Fruit fly (Drosophila melanogaster) whole organism, embryonic: ENCODE results near the gene CG46312.

Source experiments
- Ada2b ChIP-seq: fragments of 200-800 bp; sonication (Bioruptor generic); IDR thresholded peaks from 2 replicates; pipeline ENCODE4 v1.3.6; 2022; ENCODE audit warnings: missing biosample characterization, missing genetic modification characterization
- Blimp-1 ChIP-seq: fragments of 200-800 bp; sonication (Bioruptor generic); optimal IDR thresholded peaks from 3 replicates; lab custom pipeline; 2018; ENCODE audit warnings: missing biosample characterization, missing genetic modification characterization, mild to moderate bottlenecking, moderate library complexity, missing genetic modification reagents
- CG10147 ChIP-seq: fragments of 200-800 bp; sonication (Bioruptor generic); optimal IDR thresholded peaks from 2 replicates; lab custom pipeline; 2019; ENCODE audit warnings: missing biosample characterization, mild to moderate bottlenecking, missing genetic modification characterization, moderate library complexity
- CG10267 ChIP-seq: fragments of 200-800 bp; sonication (Bioruptor generic); optimal IDR thresholded peaks from 2 replicates; lab custom pipeline; 2018; ENCODE audit warnings: missing biosample characterization, mild to moderate bottlenecking, missing genetic modification characterization, moderate library complexity
- CG10274 ChIP-seq: fragments of 200-800 bp; sonication (Bioruptor generic); optimal IDR thresholded peaks from 3 replicates; lab custom pipeline; 2017; ENCODE audit warnings: missing biosample characterization, mild to moderate bottlenecking, missing genetic modification characterization
- CG10565 ChIP-seq: fragments of 200-800 bp; sonication (Bioruptor generic); optimal IDR thresholded peaks from 3 replicates; lab custom pipeline; 2016; ENCODE audit warnings: missing biosample characterization, mild to moderate bottlenecking, missing genetic modification characterization
- CG11456 ChIP-seq: fragments of 200-800 bp; sonication (Bioruptor generic); IDR thresholded peaks from 3 replicates; pipeline ENCODE4 v1.3.6; 2022; ENCODE audit warnings: missing biosample characterization, missing genetic modification characterization
- CG13123 ChIP-seq: fragments of 200-800 bp; sonication (Bioruptor generic); optimal IDR thresholded peaks from 2 replicates; lab custom pipeline; 2016; ENCODE audit warnings: missing biosample characterization, missing genetic modification characterization
- CG13424 ChIP-seq: fragments of 200-800 bp; sonication (Bioruptor generic); optimal IDR thresholded peaks from 2 replicates; lab custom pipeline; 2019; ENCODE audit warnings: missing biosample characterization, mild to moderate bottlenecking, missing genetic modification characterization, moderate library complexity
- CG15514 ChIP-seq: fragments of 200-800 bp; sonication (Bioruptor generic); optimal IDR thresholded peaks from 3 replicates; lab custom pipeline; 2017; ENCODE audit warnings: missing biosample characterization, missing genetic modification characterization, mild to moderate bottlenecking, moderate library complexity, missing genetic modification reagents
- CG1603 ChIP-seq: fragments of 200-800 bp; sonication (Bioruptor generic); optimal IDR thresholded peaks from 2 replicates; lab custom pipeline; 2019; ENCODE audit warnings: missing biosample characterization, mild to moderate bottlenecking, missing genetic modification characterization, moderate library complexity
- CG17328 ChIP-seq: fragments of 200-800 bp; sonication (Bioruptor generic); IDR thresholded peaks from 2 replicates; pipeline ENCODE4 v1.3.6; 2022; ENCODE audit warnings: missing biosample characterization, missing genetic modification characterization
- CG1832 ChIP-seq: fragments of 200-800 bp; sonication (Bioruptor generic); optimal IDR thresholded peaks from 2 replicates; lab custom pipeline; 2017; ENCODE audit warnings: missing biosample characterization, mild to moderate bottlenecking, missing genetic modification characterization, inconsistent platforms
- CG2199 ChIP-seq: fragments of 200-800 bp; sonication (Bioruptor generic); IDR thresholded peaks from 3 replicates; pipeline ENCODE4 v1.3.6; 2022; ENCODE audit warnings: missing biosample characterization, missing genetic modification characterization
- CG2712 ChIP-seq: fragments of 200-800 bp; optimal IDR thresholded peaks from 3 replicates; lab custom pipeline; 2019; ENCODE audit warnings: missing biosample characterization, mild to moderate bottlenecking, missing genetic modification characterization, moderate library complexity
- CG30431 ChIP-seq: fragments of 200-800 bp; sonication (Bioruptor generic); optimal IDR thresholded peaks from 2 replicates; lab custom pipeline; 2017; ENCODE audit warnings: missing biosample characterization, missing genetic modification characterization
- CG4424 ChIP-seq: fragments of 200-800 bp; sonication (Bioruptor generic); optimal IDR thresholded peaks from 3 replicates; lab custom pipeline; 2016; ENCODE audit warnings: missing biosample characterization, missing genetic modification characterization
- CG4617 ChIP-seq: fragments of 200-800 bp; sonication (Bioruptor generic); optimal IDR thresholded peaks from 3 replicates; lab custom pipeline; 2016; ENCODE audit warnings: missing biosample characterization, missing genetic modification characterization, borderline replicate concordance
- CG4820 ChIP-seq: fragments of 200-800 bp; sonication (Bioruptor generic); optimal IDR thresholded peaks from 3 replicates; lab custom pipeline; 2016; ENCODE audit warnings: missing biosample characterization, missing genetic modification characterization
- CG5953 ChIP-seq: fragments of 200-800 bp; sonication (Bioruptor generic); IDR thresholded peaks from 2 replicates; pipeline ENCODE4 v1.3.6; 2022; ENCODE audit warnings: missing biosample characterization, missing genetic modification characterization
- Dad ChIP-seq: fragments of 200-800 bp; sonication (Bioruptor generic); optimal IDR thresholded peaks from 3 replicates; lab custom pipeline; 2016; ENCODE audit warnings: missing biosample characterization, missing genetic modification characterization
- Dip3 ChIP-seq: fragments of 200-800 bp; sonication (Bioruptor generic); optimal IDR thresholded peaks from 3 replicates; lab custom pipeline; 2016; ENCODE audit warnings: missing biosample characterization, missing genetic modification characterization
- Dll ChIP-seq: fragments of 200-800 bp; sonication (Bioruptor generic); IDR thresholded peaks from 4 replicates; pipeline ENCODE4 v1.3.6; 2022; ENCODE audit warnings: missing biosample characterization, missing genetic modification characterization; ENCODE audit not compliant: partially characterized antibody
- Drgx ChIP-seq: fragments of 200-800 bp; sonication (Bioruptor generic); IDR thresholded peaks from 2 replicates; pipeline ENCODE4 v1.3.6; 2022; ENCODE audit warnings: missing biosample characterization, missing genetic modification characterization
- GATAe ChIP-seq: fragments of 200-800 bp; sonication (Bioruptor generic); conservative IDR thresholded peaks from 2 replicates; pipeline ENCODE4 v1.3.6; 2022; ENCODE audit warnings: missing biosample characterization, missing genetic modification characterization
- MESR4 ChIP-seq: fragments of 200-800 bp; sonication (Bioruptor generic); optimal IDR thresholded peaks from 2 replicates; lab custom pipeline; 2018; ENCODE audit warnings: missing biosample characterization, mild to moderate bottlenecking, missing genetic modification characterization, moderate library complexity
- Neu2 ChIP-seq: fragments of 200-800 bp; sonication (Bioruptor generic); optimal IDR thresholded peaks from 3 replicates; lab custom pipeline; 2016; ENCODE audit warnings: missing biosample characterization, missing genetic modification characterization, borderline replicate concordance
- Nf-YC ChIP-seq: fragments of 200-800 bp; optimal IDR thresholded peaks from 3 replicates; lab custom pipeline; 2019; ENCODE audit warnings: missing biosample characterization, mild to moderate bottlenecking, missing genetic modification characterization, moderate library complexity
- Spps ChIP-seq: fragments of 200-800 bp; sonication (Bioruptor generic); optimal IDR thresholded peaks from 2 replicates; lab custom pipeline; 2018; ENCODE audit warnings: missing biosample characterization, mild to moderate bottlenecking, missing genetic modification characterization
- Tbp ChIP-seq: fragments of >200 bp; optimal IDR thresholded peaks from 2 replicates; lab custom pipeline; 2018; ENCODE audit warnings: missing biosample characterization, missing genetic modification characterization
- Usf ChIP-seq: fragments of 200-800 bp; sonication (Bioruptor generic); optimal IDR thresholded peaks from 2 replicates; lab custom pipeline; 2017; ENCODE audit warnings: missing genotype, missing biosample characterization, missing genetic modification characterization
- bsh ChIP-seq, 2 experiments: fragments of 200-800 bp; sonication (Bioruptor generic); optimal IDR thresholded peaks; 2 replicates each; lab custom pipeline; 2017 to 2018; ENCODE audit warnings: mild to moderate bottlenecking in 2 of 2, missing biosample characterization in 2 of 2, missing genetic modification characterization in 2 of 2, moderate library complexity in 1 of 2
- cg ChIP-seq: fragments of 200-800 bp; sonication (Bioruptor generic); optimal IDR thresholded peaks from 3 replicates; lab custom pipeline; 2019; ENCODE audit warnings: missing biosample characterization, mild to moderate bottlenecking, missing genetic modification characterization, moderate library complexity
- chinmo ChIP-seq: fragments of 200-800 bp; sonication (Bioruptor generic); IDR thresholded peaks from 4 replicates; pipeline ENCODE4 v1.3.6; 2022; ENCODE audit warnings: missing biosample characterization, missing genetic modification characterization; ENCODE audit not compliant: partially characterized antibody
- fd64A ChIP-seq: fragments of 200-800 bp; sonication (Bioruptor generic); optimal IDR thresholded peaks from 3 replicates; lab custom pipeline; 2018; ENCODE audit warnings: missing biosample characterization, mild to moderate bottlenecking, missing genetic modification characterization
- fu2 ChIP-seq: fragments of 200-800 bp; sonication (Bioruptor generic); optimal IDR thresholded peaks from 2 replicates; lab custom pipeline; 2016; ENCODE audit warnings: missing biosample characterization, missing genetic modification characterization
- gce ChIP-seq: fragments of 200-800 bp; sonication (Bioruptor generic); IDR thresholded peaks from 3 replicates; pipeline ENCODE4 v1.3.6; 2022; ENCODE audit warnings: missing biosample characterization, missing genetic modification characterization
- gfzf ChIP-seq: fragments of 200-800 bp; sonication (Bioruptor generic); optimal IDR thresholded peaks from 2 replicates; lab custom pipeline; 2016; ENCODE audit warnings: missing biosample characterization, mild to moderate bottlenecking, missing genetic modification characterization, moderate library complexity
- inv ChIP-seq: fragments of 200-800 bp; sonication (Bioruptor generic); IDR thresholded peaks from 2 replicates; pipeline ENCODE4 v1.3.6; 2022; ENCODE audit warnings: missing biosample characterization, missing genetic modification characterization; ENCODE audit not compliant: partially characterized antibody
- lmd ChIP-seq: fragments of 200-800 bp; sonication (Bioruptor generic); IDR thresholded peaks from 2 replicates; pipeline ENCODE4 v1.3.6; 2022; ENCODE audit warnings: missing biosample characterization, missing genetic modification characterization
- maf-S ChIP-seq: fragments of 200-800 bp; sonication (Bioruptor generic); optimal IDR thresholded peaks from 2 replicates; lab custom pipeline; 2016; ENCODE audit warnings: missing biosample characterization, missing genetic modification characterization
- nmo ChIP-seq: fragments of 200-800 bp; sonication (Bioruptor generic); optimal IDR thresholded peaks from 2 replicates; lab custom pipeline; 2018; ENCODE audit warnings: missing biosample characterization, mild to moderate bottlenecking, missing genetic modification characterization, moderate library complexity
- p53 ChIP-seq: fragments of 200-800 bp; sonication (Bioruptor generic); optimal IDR thresholded peaks from 2 replicates; lab custom pipeline; 2016; ENCODE audit warnings: missing biosample characterization, missing genetic modification characterization
- peb ChIP-seq: fragments of 200-800 bp; sonication (Bioruptor generic); IDR thresholded peaks from 2 replicates; pipeline ENCODE4 v1.3.6; 2022; ENCODE audit warnings: missing biosample characterization, missing genetic modification characterization
- pzg ChIP-seq: fragments of 200-800 bp; sonication (Bioruptor generic); optimal IDR thresholded peaks from 3 replicates; lab custom pipeline; 2018; ENCODE audit warnings: missing biosample characterization, mild to moderate bottlenecking, missing genetic modification characterization, moderate library complexity
- repo ChIP-seq: fragments of 200-800 bp; sonication (Bioruptor generic); optimal IDR thresholded peaks from 2 replicates; lab custom pipeline; 2016; ENCODE audit warnings: missing biosample characterization, missing genetic modification characterization
- sisA ChIP-seq: fragments of 200-800 bp; sonication (Bioruptor generic); IDR thresholded peaks from 2 replicates; pipeline ENCODE4 v1.3.6; 2022; ENCODE audit warnings: missing biosample characterization, missing genetic modification characterization
- sqz ChIP-seq: fragments of 200-800 bp; sonication (Bioruptor generic); optimal IDR thresholded peaks from 3 replicates; lab custom pipeline; 2018; ENCODE audit warnings: missing biosample characterization, mild to moderate bottlenecking, missing genetic modification characterization
- tna ChIP-seq: fragments of 200-800 bp; sonication (Bioruptor generic); IDR thresholded peaks from 2 replicates; pipeline ENCODE4 v1.3.6; 2022; ENCODE audit warnings: missing biosample characterization, missing genetic modification characterization; ENCODE audit not compliant: partially characterized antibody
- wor ChIP-seq: fragments of 200-800 bp; sonication (Bioruptor generic); IDR thresholded peaks from 2 replicates; pipeline ENCODE4 v1.3.6; 2022; ENCODE audit warnings: missing biosample characterization, missing genetic modification characterization
- zfh2 ChIP-seq: fragments of 200-800 bp; sonication (Bioruptor generic); optimal IDR thresholded peaks from 2 replicates; lab custom pipeline; 2016; ENCODE audit warnings: missing biosample characterization, missing genetic modification characterization

CG46312 gene

dm6 chrX:15992527-15992897 is 738 bp upstream of the CG46312 start:
- no peak for TF ChIP-seq fd64A (GFP tag; lab: Kevin White, UChicago)
- TF ChIP-seq CG17328 (GFP tag; lab: Robert Waterston, UW) = no peak
- TF ChIP-seq CG4820 = no peak
- TF ChIP-seq CG5953 (GFP tag; lab: Robert Waterston, UW) = no peak
- no peak for TF ChIP-seq lmd (GFP tag; lab: Robert Waterston, UW)
- TF ChIP-seq Dad (GFP tag; lab: Kevin White, UChicago) = no peak
- TF ChIP-seq gce (GFP tag; lab: Robert Waterston, UW) = no peak
- no peak for TF ChIP-seq CG13123 (GFP tag; lab: Kevin White, UChicago)
- TF ChIP-seq fu2 = no peak
- TF ChIP-seq cg = peak; percentile 41
- TF ChIP-seq GATAe (GFP tag; lab: Robert Waterston, UW) = no peak
- TF ChIP-seq Tbp (GFP tag; lab: Kevin White, UChicago) = no peak
- TF ChIP-seq Usf (GFP tag; lab: Kevin White, UChicago) = no peak
- TF ChIP-seq CG13424 (tag; lab: Kevin White, UChicago) = no peak
- TF ChIP-seq Nf-YC (tag; lab: Kevin White, UChicago) = no peak
- no peak for TF ChIP-seq maf-S
- TF ChIP-seq CG1832 (GFP tag; lab: Kevin White, UChicago) = no peak
- TF ChIP-seq CG10274 = no peak
- TF ChIP-seq wor (GFP tag; lab: Robert Waterston, UW) = no peak
- TF ChIP-seq tna (GFP tag; lab: Robert Waterston, UW) = no peak
- no peak for TF ChIP-seq Dip3 (GFP tag; lab: Kevin White, UChicago)
- TF ChIP-seq CG10147 (GFP tag; lab: Kevin White, UChicago) = no peak
- TF ChIP-seq repo = no peak
- no peak for TF ChIP-seq Neu2 (GFP tag; lab: Kevin White, UChicago)
- TF ChIP-seq Drgx (GFP tag; lab: Robert Waterston, UW) = no peak
- TF ChIP-seq CG11456 = no peak
- TF ChIP-seq Ada2b = no peak
- TF ChIP-seq Dll (GFP tag; lab: Robert Waterston, UW) = 0 out of 4 replicates have a peak, but pooled peaks have one; percentile 21
- TF ChIP-seq CG30431 (GFP tag; lab: Kevin White, UChicago) = no peak
- no peak for TF ChIP-seq CG1603 (tag; lab: Kevin White, UChicago)
- no peak for TF ChIP-seq zfh2 (GFP tag; lab: Kevin White, UChicago)
- TF ChIP-seq CG10267 (tag; lab: Kevin White, UChicago) = peak; percentile 41
- TF ChIP-seq inv (GFP tag; lab: Robert Waterston, UW) = 0 out of 2 replicates have a peak, but pooled peaks have one; percentile 4
- no peak for TF ChIP-seq bsh (GFP tag; optimal IDR thresholded peaks at IDR 0.05; lab: Kevin White, UChicago)
- peak; percentile 10 for TF ChIP-seq CG4617 (GFP tag; lab: Kevin White, UChicago)
- TF ChIP-seq sqz (GFP tag; lab: Kevin White, UChicago) = no peak
- no peak for TF ChIP-seq CG4424
- TF ChIP-seq CG10565 (GFP tag; lab: Kevin White, UChicago) = no peak
- TF ChIP-seq p53 = no peak
- no peak for TF ChIP-seq Blimp-1 (GFP tag; lab: Kevin White, UChicago)
- no peak for TF ChIP-seq CG2199
- TF ChIP-seq CG2712 (tag; lab: Kevin White, UChicago) = no peak
- TF ChIP-seq sisA = no peak
- TF ChIP-seq chinmo (GFP tag; lab: Robert Waterston, UW) = 0 out of 4 replicates have a peak, but pooled peaks have one; percentile 60
- peak; percentile 6 for TF ChIP-seq pzg (GFP tag; lab: Kevin White, UChicago)
- no peak for TF ChIP-seq CG15514 (GFP tag; lab: Kevin White, UChicago)
- no peak for TF ChIP-seq nmo (GFP tag; lab: Kevin White, UChicago)
- peak; percentile 72 for TF ChIP-seq MESR4
- TF ChIP-seq peb = no peak
- TF ChIP-seq Spps (tag; lab: Kevin White, UChicago) = no peak
- TF ChIP-seq gfzf (GFP tag; lab: Kevin White, UChicago) = no peak
